Worm (Caenorhabditis elegans) whole organism, L3 larva: ENCODE results near the gene maoc-1.

Experiments used
- aly-2 ChIP-seq: fragments of 150-350 bp; optimal IDR thresholded peaks from 2 replicates; lab custom pipeline; 2014; ENCODE audit warnings: missing biosample characterization, missing genetic modification characterization
- ceh-16 ChIP-seq: sonication (generic microtip); optimal IDR thresholded peaks from 2 replicates; lab custom pipeline; 2017; ENCODE audit warnings: missing biosample characterization, missing genetic modification characterization
- egl-5 ChIP-seq: fragments of 150-350 bp; optimal IDR thresholded peaks from 2 replicates; lab custom pipeline; 2017; ENCODE audit warnings: missing biosample characterization, missing genetic modification reagents, missing genetic modification characterization, inconsistent platforms
- eor-1 ChIP-seq, 2 experiments: fragments of 150-350 bp; optimal IDR thresholded peaks; 2 replicates each; lab custom pipeline; 2014 to 2018; ENCODE audit warnings: missing biosample characterization in 2 of 2, missing genetic modification characterization in 2 of 2
- lin-39 ChIP-seq: fragments of 150-350 bp; optimal IDR thresholded peaks from 2 replicates; lab custom pipeline; 2018; ENCODE audit warnings: missing biosample characterization, missing genetic modification reagents, missing genetic modification characterization
- nhr-43 ChIP-seq: sonication (generic microtip); optimal IDR thresholded peaks from 2 replicates; lab custom pipeline; 2016; ENCODE audit warnings: mild to moderate bottlenecking, missing genetic modification characterization, missing compliant biosample characterization; ENCODE audit not compliant: poor library complexity, severe bottlenecking
- nhr-77 ChIP-seq: fragments of 150-350 bp; optimal IDR thresholded peaks from 2 replicates; lab custom pipeline; 2014; ENCODE audit warnings: missing biosample characterization, missing genetic modification characterization
- skn-1 ChIP-seq: fragments of 150-350 bp; optimal IDR thresholded peaks from 2 replicates; lab custom pipeline; 2014; ENCODE audit warnings: missing biosample characterization, missing genetic modification characterization
- snpc-4 ChIP-seq: fragments of 150-350 bp; optimal IDR thresholded peaks from 2 replicates; lab custom pipeline; 2014; ENCODE audit warnings: missing biosample characterization, missing genetic modification characterization
- unc-39 ChIP-seq: sonication (generic microtip); optimal IDR thresholded peaks from 4 replicates; lab custom pipeline; 2017; ENCODE audit warnings: missing biosample characterization, missing genetic modification characterization
- unc-62 ChIP-seq: fragments of 150-350 bp; sonication (generic microtip); optimal IDR thresholded peaks from 4 replicates; lab custom pipeline; 2014; ENCODE audit warnings: missing biosample characterization, missing genetic modification reagents, missing genetic modification characterization

- TF ChIP-seq unc-39 (tag; lab: Kevin White, UChicago) (no peak), unc-62 (GFP tag; lab: Kevin White, UChicago) (no peak), ceh-16 (tag; lab: Kevin White, UChicago) (no peak), eor-1 (tag; optimal IDR thresholded peaks at IDR 0.05; lab: Kevin White, UChicago) (no peak), snpc-4 (tag; lab: Kevin White, UChicago) (no peak), egl-5 (tag; lab: Kevin White, UChicago) (no peak), skn-1 (tag; lab: Kevin White, UChicago) (no peak), nhr-43 (tag; lab: Kevin White, UChicago) (no peak), nhr-77 (tag; lab: Kevin White, UChicago) (no peak), aly-2 (no peak), lin-39 (tag; lab: Kevin White, UChicago) (no peak)
Measured at ce11 chrII:7236937-7237336, 40.9 kb downstream of the maoc-1 start.
